Fruit fly (Drosophila melanogaster): ENCODE measurements around the gene CG15186.

The CG15186 gene

DNA sequence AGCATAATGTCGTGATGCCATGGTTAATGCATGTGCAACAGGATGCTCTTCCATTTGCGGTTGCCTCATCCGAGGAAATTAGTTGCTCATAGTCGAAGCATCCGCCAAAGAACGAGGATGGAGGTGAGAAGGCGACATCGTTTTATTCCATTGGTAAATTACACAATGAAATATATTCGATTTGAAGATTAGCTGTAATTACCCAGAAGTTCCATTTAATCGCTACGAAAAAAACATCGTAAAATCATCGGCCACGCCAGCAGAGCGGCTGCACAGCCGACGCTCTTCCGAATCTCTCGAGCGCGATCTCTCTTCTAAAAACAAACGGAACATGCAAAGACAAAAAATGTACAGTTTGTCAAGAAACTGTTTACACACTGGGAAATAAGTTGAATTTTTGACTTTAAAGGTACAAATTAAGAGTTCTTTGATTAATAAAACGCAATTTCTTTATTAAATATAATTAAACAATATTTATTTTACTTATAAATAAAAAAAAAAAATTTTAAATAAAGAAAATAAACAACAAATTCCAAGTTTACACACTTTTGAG, 17.4 kb upstream of the CG15186 start:
- TF ChIP-seq ttk (optimal IDR thresholded peaks at IDR 0.05): no peak
- TF ChIP-seq insv (optimal IDR thresholded peaks at IDR 0.05): no peak
- no peak for TF ChIP-seq h (optimal IDR thresholded peaks at IDR 0.05)
- TF ChIP-seq psq (optimal IDR thresholded peaks at IDR 0.05): no peak
- no peak for TF ChIP-seq Sin3A (optimal IDR thresholded peaks at IDR 0.05)
- no peak for TF ChIP-seq Myc (optimal IDR thresholded peaks at IDR 0.05)

DNA sequence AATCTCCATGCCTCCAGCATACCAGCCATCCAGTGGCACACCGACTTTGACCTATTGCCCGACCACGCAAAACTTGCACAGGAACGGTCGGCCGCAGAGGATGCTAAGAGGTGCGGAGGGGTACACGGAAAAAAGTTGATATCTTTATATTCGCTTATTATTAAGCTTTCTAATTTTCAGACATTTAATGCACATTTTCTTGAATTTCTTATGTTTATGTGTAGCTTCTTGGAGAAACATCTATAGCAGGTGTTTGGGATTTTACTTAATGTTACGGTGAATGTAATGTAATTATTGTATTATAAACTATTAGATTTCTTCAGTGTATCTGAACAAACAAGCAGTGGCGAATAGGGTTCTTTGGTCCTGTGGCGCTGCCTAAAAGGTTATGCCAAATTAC, 15.1 kb upstream of the CG15186 start:
- TF ChIP-seq h (optimal IDR thresholded peaks at IDR 0.05) (no peak), insv (optimal IDR thresholded peaks at IDR 0.05) (no peak), psq (optimal IDR thresholded peaks at IDR 0.05) (no peak), ttk (optimal IDR thresholded peaks at IDR 0.05) (no peak)

DNA sequence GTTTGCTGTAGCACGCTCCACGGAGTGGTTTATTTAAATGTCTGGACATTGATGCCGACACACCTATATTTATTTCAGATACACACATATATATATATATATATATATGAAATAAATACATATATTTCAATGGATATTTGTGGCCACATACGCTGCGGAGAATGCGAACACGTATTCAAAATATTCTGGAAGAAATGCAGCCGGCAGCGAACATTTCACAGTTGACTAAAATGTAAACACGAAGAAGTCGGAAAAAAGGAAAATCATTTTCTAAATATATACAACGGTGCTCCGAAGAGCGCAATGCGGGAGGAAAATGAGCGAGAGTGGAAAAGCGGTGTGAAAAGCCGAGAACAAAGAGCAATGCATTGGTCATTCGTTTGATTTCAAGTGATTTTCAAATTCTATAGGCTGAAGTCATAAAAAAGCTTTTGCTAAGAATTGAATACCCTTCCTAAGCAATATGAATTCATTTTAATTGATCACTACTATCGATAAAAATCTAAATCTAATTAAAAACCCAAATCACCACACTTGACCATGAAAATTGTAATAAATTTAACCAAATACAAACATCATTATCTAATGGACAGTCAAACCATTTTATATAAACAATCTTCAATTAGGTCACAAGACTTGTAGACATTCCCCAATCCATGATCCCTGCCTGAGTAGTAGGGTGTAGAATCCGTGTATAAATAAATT, 10.3 kb upstream of the CG15186 start:
- TF ChIP-seq ttk (optimal IDR thresholded peaks at IDR 0.05) (no peak), Sin3A (optimal IDR thresholded peaks at IDR 0.05) (no peak), h (optimal IDR thresholded peaks at IDR 0.05) (no peak), Myc (optimal IDR thresholded peaks at IDR 0.05) (no peak), insv (optimal IDR thresholded peaks at IDR 0.05) (no peak), psq (optimal IDR thresholded peaks at IDR 0.05) (no peak)

DNA sequence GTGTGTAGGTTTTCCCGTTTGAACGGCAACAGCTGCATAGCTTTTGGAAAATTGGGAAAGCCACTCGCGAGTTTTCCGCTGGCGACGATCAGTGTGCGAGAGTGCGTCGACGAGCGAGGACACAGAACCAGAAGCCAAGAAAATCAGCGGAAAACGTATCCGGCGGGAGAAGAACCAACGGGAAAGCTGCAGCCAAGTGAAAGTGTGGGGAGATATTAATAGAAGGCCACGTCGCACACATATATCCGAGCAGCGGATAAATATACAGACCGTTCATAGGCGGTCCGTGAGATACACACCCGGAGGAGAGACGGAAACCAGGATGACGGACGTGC, 9.8 kb upstream of the CG15186 start, which contains the start of gene Neurochondrin:
Gene Neurochondrin, plus strand, starts transcription at position 87 of the 335 bp plus-strand sequence.
- TF ChIP-seq insv (optimal IDR thresholded peaks at IDR 0.05) (no peak), ttk (optimal IDR thresholded peaks at IDR 0.05) (no peak), psq (optimal IDR thresholded peaks at IDR 0.05) (no peak), h (optimal IDR thresholded peaks at IDR 0.05) (no peak)

DNA sequence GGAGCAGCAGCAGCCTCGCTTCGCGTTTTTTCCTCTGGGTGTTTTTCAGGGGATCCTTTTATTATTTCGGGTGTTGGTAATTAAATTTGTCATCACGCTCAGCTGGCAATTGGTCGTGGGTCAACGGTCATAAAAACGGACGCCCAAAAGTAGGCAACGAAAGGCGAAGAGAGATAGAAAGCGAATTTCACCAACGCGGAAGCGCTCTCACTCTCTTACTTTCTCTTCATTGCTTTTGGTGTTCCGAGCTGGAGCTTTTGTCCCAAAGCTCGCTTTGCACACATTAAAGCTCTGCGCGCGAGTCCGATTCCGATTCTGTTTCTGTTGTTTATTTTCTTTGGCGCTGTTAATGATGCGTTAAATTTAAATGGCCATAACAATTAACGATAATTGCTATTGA, 3.7 kb upstream of the CG15186 start:
- TF ChIP-seq h (optimal IDR thresholded peaks at IDR 0.05) (no peak), insv (optimal IDR thresholded peaks at IDR 0.05) (no peak), psq (optimal IDR thresholded peaks at IDR 0.05) (no peak), Sin3A (optimal IDR thresholded peaks at IDR 0.05) (no peak), ttk (optimal IDR thresholded peaks at IDR 0.05) (no peak), Myc (optimal IDR thresholded peaks at IDR 0.05) (no peak)

DNA sequence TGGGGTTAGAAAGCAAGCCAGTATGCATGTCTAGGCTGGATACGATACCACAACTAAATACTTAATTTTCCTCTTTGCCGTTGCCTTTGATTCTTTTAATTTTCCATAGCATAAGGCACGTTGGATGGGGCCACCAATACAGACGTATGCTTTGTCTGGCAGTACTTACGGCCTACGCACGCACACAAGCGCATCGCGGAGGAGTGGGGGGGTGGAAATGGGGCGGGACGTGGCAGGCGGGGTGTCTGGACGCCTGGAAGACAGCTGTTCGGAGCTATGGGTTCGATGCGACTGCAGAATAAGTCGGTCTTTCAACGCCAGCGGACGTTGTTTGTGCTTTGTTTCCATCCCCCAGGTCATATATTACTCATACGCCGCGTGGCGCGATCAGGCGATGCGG, 1.7 kb upstream of the CG15186 start:
- TF ChIP-seq Sin3A (optimal IDR thresholded peaks at IDR 0.05): no peak
- TF ChIP-seq h (optimal IDR thresholded peaks at IDR 0.05): no peak
- TF ChIP-seq Myc (optimal IDR thresholded peaks at IDR 0.05): no peak
- no peak for TF ChIP-seq psq (optimal IDR thresholded peaks at IDR 0.05)
- TF ChIP-seq ttk (optimal IDR thresholded peaks at IDR 0.05): no peak
- no peak for TF ChIP-seq insv (optimal IDR thresholded peaks at IDR 0.05)

DNA sequence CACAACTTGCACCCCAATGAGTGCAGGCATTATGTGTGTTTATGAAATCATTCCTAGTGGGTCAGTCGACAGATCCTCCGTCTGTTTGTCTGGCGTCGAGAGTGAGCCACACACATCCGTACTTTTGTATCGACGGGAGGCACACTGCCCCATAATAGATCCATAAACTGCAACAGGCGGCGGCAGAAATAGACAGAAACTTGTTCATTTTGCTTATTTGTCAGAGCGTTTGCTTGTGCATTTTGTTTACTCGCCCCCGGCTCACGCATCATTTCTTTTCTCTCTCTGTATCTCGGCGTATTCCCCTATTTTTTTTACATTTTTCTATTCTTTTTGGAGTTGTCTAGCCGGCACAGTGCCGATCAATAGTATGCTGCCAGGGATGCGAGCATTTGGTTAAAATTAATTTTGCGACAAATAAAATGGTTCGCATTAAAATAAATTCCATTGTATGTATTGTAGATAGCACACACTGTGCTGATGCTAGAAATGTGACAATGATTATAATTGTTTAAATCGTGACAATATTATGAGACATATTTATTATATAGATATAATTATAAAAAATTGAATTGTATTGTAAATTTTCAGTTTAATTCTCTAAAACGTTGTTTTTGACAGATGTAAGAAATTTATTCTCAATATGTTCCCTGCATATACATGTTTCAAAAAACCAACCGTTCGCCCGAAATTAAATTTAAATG, 3.8 kb downstream of the CG15186 start:
- TF ChIP-seq insv (optimal IDR thresholded peaks at IDR 0.05): no peak
- no peak for TF ChIP-seq Sin3A (optimal IDR thresholded peaks at IDR 0.05)
- no peak for TF ChIP-seq Myc (optimal IDR thresholded peaks at IDR 0.05)
- TF ChIP-seq psq (optimal IDR thresholded peaks at IDR 0.05): no peak
- no peak for TF ChIP-seq h (optimal IDR thresholded peaks at IDR 0.05)
- no peak for TF ChIP-seq ttk (optimal IDR thresholded peaks at IDR 0.05)

DNA sequence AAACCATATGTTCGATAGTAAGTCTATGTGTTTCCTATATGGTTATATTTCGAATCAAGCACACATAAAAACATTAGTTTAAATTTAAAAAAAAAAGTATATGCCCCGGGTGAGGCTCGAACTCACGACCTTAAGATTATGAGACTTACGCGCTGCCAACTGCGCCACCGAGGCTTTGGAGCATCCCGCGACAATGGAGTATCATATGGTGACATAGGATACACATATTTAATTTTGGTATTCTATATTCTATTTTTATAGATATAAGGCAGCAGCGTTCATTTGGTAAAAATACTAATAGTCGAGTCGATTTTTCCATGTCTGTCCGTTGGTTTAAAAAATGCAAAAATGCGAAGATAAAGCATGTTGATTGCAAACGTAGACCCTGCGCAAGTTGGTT, 17.8 kb downstream of the CG15186 start:
- no peak for TF ChIP-seq Sin3A (optimal IDR thresholded peaks at IDR 0.05)
- no peak for TF ChIP-seq h (optimal IDR thresholded peaks at IDR 0.05)
- TF ChIP-seq psq (optimal IDR thresholded peaks at IDR 0.05): no peak
- no peak for TF ChIP-seq ttk (optimal IDR thresholded peaks at IDR 0.05)
- no peak for TF ChIP-seq insv (optimal IDR thresholded peaks at IDR 0.05)
- TF ChIP-seq Myc (optimal IDR thresholded peaks at IDR 0.05): no peak

DNA sequence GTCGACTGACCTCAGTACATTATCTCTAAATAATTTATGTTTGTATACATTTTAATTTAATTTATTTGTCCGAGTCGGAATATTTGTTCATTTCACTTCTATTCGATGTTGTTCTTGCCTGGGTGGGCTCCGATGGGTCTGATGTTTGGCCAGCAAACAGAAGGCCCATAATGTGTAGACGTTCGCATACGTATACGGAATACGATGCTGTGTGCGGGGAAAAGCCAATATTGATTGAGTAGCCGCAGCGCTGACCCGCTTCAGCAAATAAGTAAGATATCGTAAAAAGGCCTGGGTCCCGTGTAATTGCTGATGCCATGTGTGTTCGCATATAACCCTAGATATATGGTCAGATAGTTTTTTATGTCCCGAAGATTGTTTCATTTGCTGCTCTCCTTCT, 26.3 kb downstream of the CG15186 start:
- no peak for TF ChIP-seq Myc (optimal IDR thresholded peaks at IDR 0.05)
- TF ChIP-seq ttk (optimal IDR thresholded peaks at IDR 0.05): no peak
- TF ChIP-seq h (optimal IDR thresholded peaks at IDR 0.05): no peak
- no peak for TF ChIP-seq insv (optimal IDR thresholded peaks at IDR 0.05)

DNA sequence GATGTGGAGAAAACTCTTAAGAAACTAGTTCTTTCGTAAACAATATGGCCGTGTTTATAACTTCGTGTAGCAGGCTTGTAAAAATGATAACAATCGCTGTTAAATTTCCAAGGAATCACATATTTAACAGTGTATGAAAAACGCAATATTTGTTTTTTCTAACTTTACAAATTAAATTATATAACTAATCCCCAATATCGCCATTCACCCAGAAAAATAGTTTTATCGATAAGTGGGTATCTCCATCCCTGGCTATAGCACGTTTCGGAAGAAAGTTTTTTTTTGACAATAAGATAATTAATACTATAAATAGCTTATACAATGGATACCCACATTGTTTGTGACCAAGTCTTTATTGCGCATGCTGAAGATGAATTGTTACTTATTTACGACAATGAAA, 49.1 kb downstream of the CG15186 start, which contains the start of gene CG15185:
Gene CG15185, plus strand, starts transcription at position 301 of the 400 bp plus-strand sequence.
- TF ChIP-seq ttk (optimal IDR thresholded peaks at IDR 0.05): no peak
- no peak for TF ChIP-seq insv (optimal IDR thresholded peaks at IDR 0.05)
- no peak for TF ChIP-seq Myc (optimal IDR thresholded peaks at IDR 0.05)
- TF ChIP-seq Sin3A (optimal IDR thresholded peaks at IDR 0.05): no peak
- TF ChIP-seq h (optimal IDR thresholded peaks at IDR 0.05): no peak
- no peak for TF ChIP-seq psq (optimal IDR thresholded peaks at IDR 0.05)

DNA sequence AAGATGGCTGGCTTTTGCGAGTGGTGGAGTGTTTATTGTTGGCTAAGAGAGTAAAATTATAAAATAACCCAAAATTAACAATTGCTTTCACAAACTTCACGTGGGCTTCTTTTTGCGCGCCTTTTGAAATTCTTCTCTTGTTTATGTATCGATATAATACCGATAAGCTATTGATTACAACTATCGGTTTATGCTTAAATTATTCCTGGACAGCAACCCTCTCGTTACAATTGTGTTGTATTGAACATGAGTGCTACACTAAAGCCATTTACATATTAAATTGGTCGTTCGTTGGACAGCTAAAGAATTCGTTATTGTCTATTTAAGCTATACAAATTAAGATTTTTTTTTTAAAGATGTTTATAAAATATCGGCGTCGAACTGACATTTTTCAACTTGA, 55.9 kb downstream of the CG15186 start:
- TF ChIP-seq ttk (optimal IDR thresholded peaks at IDR 0.05) (no peak), Myc (optimal IDR thresholded peaks at IDR 0.05) (no peak), insv (optimal IDR thresholded peaks at IDR 0.05) (no peak), psq (optimal IDR thresholded peaks at IDR 0.05) (no peak), Sin3A (optimal IDR thresholded peaks at IDR 0.05) (no peak), h (optimal IDR thresholded peaks at IDR 0.05) (no peak)

All from Kc167 (cell line).